Worm (Caenorhabditis elegans) whole organism, L2 larva: Measurements from ENCODE around the gene egg-1.

ENCODE experiments used
- F13H6.1 ChIP-seq: sonication (generic microtip); optimal IDR thresholded peaks from 2 replicates; lab custom pipeline; 2016; ENCODE audit warnings: missing genetic modification characterization, missing compliant biosample characterization
- R02D3.7 ChIP-seq: fragments of 150-350 bp; optimal IDR thresholded peaks from 2 replicates; lab custom pipeline; 2014; ENCODE audit warnings: missing biosample characterization, missing genetic modification characterization
- ama-1 ChIP-seq: fragments of 150-350 bp; optimal IDR thresholded peaks from 2 replicates; lab custom pipeline; 2018; ENCODE audit warnings: inconsistent platforms
- ceh-16 ChIP-seq: fragments of 150-350 bp; optimal IDR thresholded peaks from 2 replicates; lab custom pipeline; 2014; ENCODE audit warnings: missing biosample characterization, missing genetic modification characterization
- crh-2 ChIP-seq: sonication (generic microtip); optimal IDR thresholded peaks from 2 replicates; lab custom pipeline; 2017; ENCODE audit warnings: missing biosample characterization, missing genetic modification characterization
- elt-1 ChIP-seq: fragments of 150-350 bp; optimal IDR thresholded peaks from 2 replicates; lab custom pipeline; 2014; ENCODE audit warnings: missing biosample characterization, missing genetic modification characterization
- lin-13 ChIP-seq: fragments of 150-350 bp; optimal IDR thresholded peaks from 2 replicates; lab custom pipeline; 2014; ENCODE audit warnings: missing biosample characterization, missing genetic modification reagents, missing genetic modification characterization
- mab-5 ChIP-seq: fragments of 150-350 bp; optimal IDR thresholded peaks from 2 replicates; lab custom pipeline; 2014; ENCODE audit warnings: missing biosample characterization, missing genetic modification characterization
- nhr-12 ChIP-seq: fragments of 150-350 bp; optimal IDR thresholded peaks from 2 replicates; lab custom pipeline; 2014; ENCODE audit warnings: missing biosample characterization, missing genetic modification characterization
- nhr-25 ChIP-seq: fragments of 150-350 bp; sonication (generic microtip); optimal IDR thresholded peaks from 3 replicates; lab custom pipeline; 2014; ENCODE audit warnings: missing biosample characterization, missing genetic modification characterization
- sma-9 ChIP-seq, 2 experiments: fragments of 150-350 bp in 1 of 2; sonication (generic microtip) in 1 of 2; optimal IDR thresholded peaks; 2 replicates each; lab custom pipeline; 2014 to 2016; ENCODE audit warnings: missing genetic modification characterization in 2 of 2, mild to moderate bottlenecking in 1 of 2, missing biosample characterization in 1 of 2, missing compliant biosample characterization in 1 of 2, missing genetic modification reagents in 1 of 2, moderate library complexity in 1 of 2
- snpc-4 ChIP-seq: fragments of 150-350 bp; optimal IDR thresholded peaks from 2 replicates; lab custom pipeline; 2014; ENCODE audit warnings: missing biosample characterization, missing genetic modification characterization
- unc-39 ChIP-seq: fragments of 150-350 bp; optimal IDR thresholded peaks from 2 replicates; lab custom pipeline; 2014; ENCODE audit warnings: missing biosample characterization, missing genetic modification characterization
- unc-55 ChIP-seq: fragments of 150-350 bp; sonication (generic microtip); optimal IDR thresholded peaks from 3 replicates; lab custom pipeline; 2014; ENCODE audit warnings: missing biosample characterization, missing genetic modification reagents, missing genetic modification characterization

DNA sequence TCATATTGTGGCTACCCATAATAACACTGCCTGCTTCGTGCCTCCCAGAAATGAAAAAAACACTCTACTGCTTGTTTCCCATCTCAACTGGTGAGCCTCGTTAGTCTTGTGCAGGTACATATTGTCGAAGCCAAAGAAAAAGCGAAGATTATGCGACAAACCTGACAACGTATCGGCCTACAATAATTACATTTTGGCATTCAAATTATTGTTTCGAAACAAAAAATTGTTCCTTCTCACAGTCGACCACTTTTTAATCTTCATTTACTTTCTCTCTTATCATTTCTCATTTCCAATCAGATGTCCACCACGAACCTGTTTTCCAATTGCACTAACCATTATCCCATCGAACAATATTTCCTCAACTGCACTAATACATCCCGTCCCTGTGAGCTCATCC, 15.1 kb downstream of the egg-1 start, which contains the start of gene B0244.15:
- TF ChIP-seq F13H6.1 = no peak
- TF ChIP-seq nhr-12 (tag; lab: Kevin White, UChicago) = no peak
- TF ChIP-seq unc-39 (tag; lab: Kevin White, UChicago) = no peak
- TF ChIP-seq sma-9 (GFP tag; optimal IDR thresholded peaks at IDR 0.05; lab: Kevin White, UChicago) = no peak
- TF ChIP-seq sma-9 (tag; optimal IDR thresholded peaks at IDR 0.05; lab: Kevin White, UChicago) = no peak
- no peak for TF ChIP-seq lin-13 (GFP tag; lab: Kevin White, UChicago)
- no peak for TF ChIP-seq R02D3.7 (tag; lab: Kevin White, UChicago)
- TF ChIP-seq unc-55 (GFP tag; lab: Kevin White, UChicago) = no peak
- TF ChIP-seq ama-1 = no peak
- no peak for TF ChIP-seq snpc-4 (tag; lab: Kevin White, UChicago)
- no peak for TF ChIP-seq crh-2 (tag; lab: Kevin White, UChicago)
- TF ChIP-seq ceh-16 (tag; lab: Kevin White, UChicago) = no peak
- TF ChIP-seq mab-5 (tag; lab: Kevin White, UChicago) = no peak
- TF ChIP-seq nhr-25 (tag; lab: Kevin White, UChicago) = no peak
- no peak for TF ChIP-seq elt-1 (tag; lab: Kevin White, UChicago)
